Fruit fly (Drosophila melanogaster): Measurements from ENCODE around the gene CG17560.
A peak's percentile ranks its signal among the peaks of the same experiment; 100 is the strongest.

CG17560 gene

dm6 chr3R:16655494-16656493 is 38.0 kb downstream of the CG17560 start, which contains the start of gene modSP (continued):
- peak; percentile 39 for TF ChIP-seq CG7786 (GFP tag; optimal IDR thresholded peaks at IDR 0.05)
- no peak for TF ChIP-seq Dip3 (GFP tag; optimal IDR thresholded peaks at IDR 0.05)
- TF ChIP-seq CTCF (GFP tag; optimal IDR thresholded peaks at IDR 0.05) = peak; percentile 88
- no peak for TF ChIP-seq CG32772 (GFP tag; IDR thresholded peaks at IDR 0.05)
- TF ChIP-seq Ptx1 (GFP tag; IDR thresholded peaks at IDR 0.05) = peak; percentile 45; the same call in 1 of the 2 replicates
- no peak for TF ChIP-seq CG11696 (GFP tag; IDR thresholded peaks at IDR 0.05)
- no peak for TF ChIP-seq CG6765 (GFP tag; optimal IDR thresholded peaks at IDR 0.05)
- TF ChIP-seq stwl (tag; optimal IDR thresholded peaks at IDR 0.05) = peak; percentile 62
- peak; percentile 35 for TF ChIP-seq CG10267 (tag; optimal IDR thresholded peaks at IDR 0.05)
- peak; percentile 81 for TF ChIP-seq CG14860 (GFP tag; IDR thresholded peaks at IDR 0.05; ENCODE audit: partially characterized antibody)
- peak; percentile 61 for TF ChIP-seq ranshi (GFP tag; IDR thresholded peaks at IDR 0.05)
- peak; percentile 81 for TF ChIP-seq CG6791 (GFP tag; IDR thresholded peaks at IDR 0.05; ENCODE audit: partially characterized antibody)
- TF ChIP-seq z (GFP tag; IDR thresholded peaks at IDR 0.05) = peak; percentile 83
- TF ChIP-seq CG2202 (tag; optimal IDR thresholded peaks at IDR 0.05) = no peak
- TF ChIP-seq CG7963 (GFP tag; IDR thresholded peaks at IDR 0.05; ENCODE audit: partially characterized antibody) = peak; percentile 72
- no peak for TF ChIP-seq CG10321 (GFP tag; IDR thresholded peaks at IDR 0.05)
- peak; percentile 13 for TF ChIP-seq phol (tag; optimal IDR thresholded peaks at IDR 0.05)
- TF ChIP-seq tx (GFP tag; optimal IDR thresholded peaks at IDR 0.05) = no peak
- TF ChIP-seq CG3163 (GFP tag; optimal IDR thresholded peaks at IDR 0.05) = peak; percentile 51
- no peak for TF ChIP-seq CG14014 (GFP tag; IDR thresholded peaks at IDR 0.05)
- peak; percentile 78 for TF ChIP-seq Bgb (GFP tag; IDR thresholded peaks at IDR 0.05; ENCODE audit: partially characterized antibody)
- TF ChIP-seq Spps (tag; optimal IDR thresholded peaks at IDR 0.05) = no peak
- peak; percentile 21; the same call in 1 of the 3 replicates for TF ChIP-seq B-H1 (GFP tag; IDR thresholded peaks at IDR 0.05)
- TF ChIP-seq her (GFP tag; optimal IDR thresholded peaks at IDR 0.05) = peak; percentile 47
- no peak for TF ChIP-seq CG2889 (GFP tag; IDR thresholded peaks at IDR 0.05)
- TF ChIP-seq abd-A (tag; optimal IDR thresholded peaks at IDR 0.05) = peak; percentile 24
- no peak; the same call in 1 of the 2 replicates for TF ChIP-seq lmd (GFP tag; IDR thresholded peaks at IDR 0.05)
- TF ChIP-seq p53 (GFP tag; optimal IDR thresholded peaks at IDR 0.05) = no peak
- TF ChIP-seq CG8089 (GFP tag; optimal IDR thresholded peaks at IDR 0.05) = no peak
- peak; percentile 75 for TF ChIP-seq Med (GFP tag)
- TF ChIP-seq Hsf (GFP tag; optimal IDR thresholded peaks at IDR 0.05) = no peak
- TF ChIP-seq CG14667 (GFP tag; IDR thresholded peaks at IDR 0.05) = no peak
- 0 out of 2 replicates have a peak, but pooled peaks have one; percentile 36 for TF ChIP-seq CG11247 (GFP tag; IDR thresholded peaks at IDR 0.05)
- peak in 1 of 3 experiments; percentile 35 for TF ChIP-seq Stat92E (GFP tag; optimal IDR thresholded peaks at IDR 0.05)
- TF ChIP-seq Gsc (GFP tag; IDR thresholded peaks at IDR 0.05) = no peak
- no peak for TF ChIP-seq CG11695 (GFP tag; IDR thresholded peaks at IDR 0.05)
- TF ChIP-seq HHEX (GFP tag; optimal IDR thresholded peaks at IDR 0.05) = no peak
- no peak for TF ChIP-seq jing (GFP tag; optimal IDR thresholded peaks at IDR 0.05)
- TF ChIP-seq Sry-δ (GFP tag; optimal IDR thresholded peaks at IDR 0.05) = peak; percentile 49
- TF ChIP-seq ERR (GFP tag; optimal IDR thresholded peaks at IDR 0.05) = no peak
- TF ChIP-seq fu2 (GFP tag; optimal IDR thresholded peaks at IDR 0.05) = no peak
- TF ChIP-seq Fer1 (GFP tag; optimal IDR thresholded peaks at IDR 0.05) = no peak
- TF ChIP-seq ewg (GFP tag; optimal IDR thresholded peaks at IDR 0.05) = no peak
- TF ChIP-seq lilli (GFP tag; optimal IDR thresholded peaks at IDR 0.05) = peak; percentile 47
- peak; percentile 41 for TF ChIP-seq gfzf (GFP tag; optimal IDR thresholded peaks at IDR 0.05)
- TF ChIP-seq Nf-YB (GFP tag; optimal IDR thresholded peaks at IDR 0.05) = no peak
- TF ChIP-seq CG3847 (GFP tag; IDR thresholded peaks at IDR 0.05) = peak; percentile 22; the same call in 1 of the 2 replicates
- TF ChIP-seq CG18476 (GFP tag; optimal IDR thresholded peaks at IDR 0.05) = peak; percentile 28
- no peak for TF ChIP-seq NC2α (GFP tag; optimal IDR thresholded peaks at IDR 0.05)
